Worm (Caenorhabditis elegans) whole organism, midembryonic: ENCODE measurements around the gene djr-1.2.

ENCODE experiments used
- T22C8.4 ChIP-seq: fragments of 200-800 bp; sonication (Bioruptor generic); IDR thresholded peaks from 2 replicates; pipeline ENCODE4 v1.3.6; 2022; ENCODE audit warnings: missing genetic modification characterization, missing compliant biosample characterization
- cog-1 ChIP-seq: sonication (generic microtip); optimal IDR thresholded peaks from 2 replicates; lab custom pipeline; 2016; ENCODE audit warnings: missing genetic modification characterization, missing compliant biosample characterization
- klf-2 ChIP-seq: fragments of 200-800 bp; sonication (Bioruptor generic); conservative IDR thresholded peaks from 2 replicates; pipeline ENCODE4 v1.3.6; 2022; ENCODE audit warnings: missing genetic modification reagents, missing genetic modification characterization, missing compliant biosample characterization
- ztf-29 ChIP-seq: fragments of 200-800 bp; sonication (Bioruptor generic); IDR thresholded peaks from 2 replicates; pipeline ENCODE4 v1.3.6; 2022; ENCODE audit warnings: missing genetic modification reagents, missing genetic modification characterization, missing compliant biosample characterization

DNA sequence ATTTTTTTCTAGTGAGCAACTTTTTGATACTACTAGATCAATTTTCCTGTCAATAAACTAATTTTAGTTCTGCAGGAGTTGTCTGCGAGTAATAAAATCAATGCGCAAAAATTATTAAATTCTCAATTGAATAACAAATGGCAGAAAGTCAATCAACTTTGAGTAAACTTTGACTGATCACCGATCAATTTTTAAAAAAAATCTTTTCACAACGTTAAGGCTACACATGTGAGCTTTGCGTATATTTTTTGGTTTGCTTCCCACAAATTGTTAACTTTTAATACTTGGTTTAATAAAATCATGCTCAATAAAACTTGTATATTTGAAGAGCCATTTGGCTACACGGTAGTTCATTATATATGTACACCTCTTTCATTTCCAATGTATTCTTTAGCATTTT, 47.0 kb downstream of the djr-1.2 start, which contains the start of gene srh-7:
- TF ChIP-seq cog-1 (tag; lab: Kevin White, UChicago) (no peak), T22C8.4 (no peak), klf-2 (GFP tag; lab: Robert Waterston, UW) (no peak), ztf-29 (GFP tag; lab: Robert Waterston, UW) (no peak)
